Worm (Caenorhabditis elegans) whole organism, mixed stage, embryonic: ENCODE results near the gene bath-5.
"Not testable (repeated sequence)": the region's sequence is repeated elsewhere in the genome, so short reads cannot be mapped to it uniquely, and the experiment has no call there.

Source experiments
- M03D4.4 ChIP-seq: sonication (generic microtip); optimal IDR thresholded peaks from 2 replicates; lab custom pipeline; 2017; ENCODE audit warnings: mild to moderate bottlenecking, missing genetic modification characterization, missing compliant biosample characterization
- bed-3 ChIP-seq: fragments of 200-800 bp; sonication (Bioruptor generic); optimal IDR thresholded peaks from 3 replicates; lab custom pipeline; 2018; ENCODE audit warnings: mild to moderate bottlenecking, missing genetic modification characterization, moderate library complexity, missing compliant biosample characterization
- ceh-43 ChIP-seq: fragments of 200-800 bp; sonication (Bioruptor generic); optimal IDR thresholded peaks from 2 replicates; lab custom pipeline; 2018; ENCODE audit warnings: mild to moderate bottlenecking, missing genetic modification characterization, moderate library complexity, missing compliant biosample characterization
- ces-1 ChIP-seq: fragments of 150-350 bp; optimal IDR thresholded peaks from 2 replicates; lab custom pipeline; 2014; ENCODE audit warnings: missing biosample characterization, missing genetic modification reagents, missing genetic modification characterization
- cnd-1 ChIP-seq: fragments of 200-800 bp; sonication (Bioruptor generic); optimal IDR thresholded peaks from 2 replicates; lab custom pipeline; 2018; ENCODE audit warnings: mild to moderate bottlenecking, missing genetic modification characterization, missing compliant biosample characterization
- drap-1 ChIP-seq: fragments of 200-800 bp; sonication (Bioruptor generic); optimal IDR thresholded peaks from 3 replicates; lab custom pipeline; 2018; ENCODE audit warnings: mild to moderate bottlenecking, missing genetic modification characterization, missing compliant biosample characterization
- elt-1 ChIP-seq: sonication (generic microtip); optimal IDR thresholded peaks from 2 replicates; lab custom pipeline; 2017; ENCODE audit warnings: missing genetic modification characterization, mild to moderate bottlenecking, missing compliant biosample characterization, antibody characterized with exemption, moderate library complexity, borderline replicate concordance; ENCODE audit not compliant: insufficient read depth
- elt-3 ChIP-seq: fragments of 150-350 bp; optimal IDR thresholded peaks from 2 replicates; lab custom pipeline; 2014; ENCODE audit warnings: missing biosample characterization, missing genetic modification characterization
- flh-1 ChIP-seq: fragments of 200-800 bp; sonication (Bioruptor generic); optimal IDR thresholded peaks from 2 replicates; lab custom pipeline; 2018; ENCODE audit warnings: mild to moderate bottlenecking, missing genetic modification characterization, moderate library complexity, missing compliant biosample characterization
- ham-2 ChIP-seq: fragments of 200-800 bp; sonication (Bioruptor generic); optimal IDR thresholded peaks from 2 replicates; lab custom pipeline; 2018; ENCODE audit warnings: mild to moderate bottlenecking, missing genetic modification characterization, missing compliant biosample characterization
- hlh-1 ChIP-seq: fragments of 150-350 bp; optimal IDR thresholded peaks from 2 replicates; lab custom pipeline; 2014; ENCODE audit warnings: missing biosample characterization, missing genetic modification reagents, missing genetic modification characterization
- lin-13 ChIP-seq: fragments of 150-350 bp; optimal IDR thresholded peaks from 2 replicates; lab custom pipeline; 2014; ENCODE audit warnings: missing biosample characterization, missing genetic modification characterization
- lin-32 ChIP-seq: fragments of 200-800 bp; sonication (Bioruptor generic); optimal IDR thresholded peaks from 2 replicates; lab custom pipeline; 2018; ENCODE audit warnings: mild to moderate bottlenecking, missing genetic modification characterization, missing compliant biosample characterization
- lsy-2 ChIP-seq: fragments of 150-350 bp; optimal IDR thresholded peaks from 2 replicates; lab custom pipeline; 2014; ENCODE audit warnings: missing biosample characterization, missing genetic modification characterization
- mep-1 ChIP-seq: fragments of 150-350 bp; optimal IDR thresholded peaks from 2 replicates; lab custom pipeline; 2017; ENCODE audit warnings: missing biosample characterization, missing genetic modification reagents, missing genetic modification characterization, inconsistent platforms
- mls-2 ChIP-seq: sonication (generic microtip); optimal IDR thresholded peaks from 2 replicates; lab custom pipeline; 2016; ENCODE audit warnings: mild to moderate bottlenecking, missing genetic modification characterization, moderate library complexity, missing compliant biosample characterization
- nhr-12 ChIP-seq: fragments of 150-350 bp; optimal IDR thresholded peaks from 2 replicates; lab custom pipeline; 2014; ENCODE audit warnings: missing biosample characterization, missing genetic modification characterization
- nhr-237 ChIP-seq: fragments of 150-350 bp; optimal IDR thresholded peaks from 2 replicates; lab custom pipeline; 2014; ENCODE audit warnings: missing biosample characterization, missing genetic modification characterization
- nhr-76 ChIP-seq: sonication (generic microtip); optimal IDR thresholded peaks from 2 replicates; lab custom pipeline; 2017; ENCODE audit warnings: missing biosample characterization, missing genetic modification characterization
- pha-4 ChIP-seq: fragments of 150-350 bp; optimal IDR thresholded peaks from 2 replicates; lab custom pipeline; 2018; ENCODE audit warnings: missing biosample characterization, missing genetic modification reagents, missing genetic modification characterization
- sem-2 ChIP-seq: fragments of 200-800 bp; sonication (Bioruptor generic); optimal IDR thresholded peaks from 2 replicates; lab custom pipeline; 2018; ENCODE audit warnings: mild to moderate bottlenecking, missing genetic modification characterization, missing compliant biosample characterization
- snpc-4 ChIP-seq: fragments of 150-350 bp; optimal IDR thresholded peaks from 2 replicates; lab custom pipeline; 2014; ENCODE audit warnings: missing biosample characterization, missing genetic modification characterization
- tbx-8 ChIP-seq: fragments of 200-800 bp; sonication (Bioruptor generic); optimal IDR thresholded peaks from 2 replicates; lab custom pipeline; 2018; ENCODE audit warnings: mild to moderate bottlenecking, missing genetic modification characterization, moderate library complexity, missing compliant biosample characterization
- unc-120 ChIP-seq: sonication (generic microtip); optimal IDR thresholded peaks from 2 replicates; lab custom pipeline; 2017; ENCODE audit warnings: missing genetic modification characterization, missing compliant biosample characterization; ENCODE audit not compliant: poor library complexity, severe bottlenecking
- unc-39 ChIP-seq: fragments of 150-350 bp; optimal IDR thresholded peaks from 2 replicates; lab custom pipeline; 2014; ENCODE audit warnings: missing biosample characterization, missing genetic modification characterization
- unc-62 ChIP-seq: fragments of 150-350 bp; optimal IDR thresholded peaks from 2 replicates; lab custom pipeline; 2014; ENCODE audit warnings: missing biosample characterization, missing genetic modification reagents, missing genetic modification characterization
- zip-8 ChIP-seq: fragments of 150-350 bp; optimal IDR thresholded peaks from 2 replicates; lab custom pipeline; 2014; ENCODE audit warnings: missing biosample characterization, missing genetic modification characterization
- ztf-11 ChIP-seq: fragments of 150-350 bp; optimal IDR thresholded peaks from 2 replicates; lab custom pipeline; 2014; ENCODE audit warnings: missing biosample characterization, missing genetic modification characterization

Gene bath-5

ce11 chrII:2067451-2068021 is 35.8 kb upstream of the bath-5 start, which contains the start of gene F07E5.12:
Gene F07E5.12, plus strand, starts transcription at chrII:2067971.
- not testable (repeated sequence) for TF ChIP-seq nhr-237, nhr-12, elt-1 (tag; lab: Kevin White, UChicago)

ce11 chrII:2064497-2064896 is 32.7 kb upstream of the bath-5 start, which contains the start of gene fbxb-6:
Gene fbxb-6, plus strand, starts transcription at chrII:2064797.
- no peak for TF ChIP-seq ham-2
- TF ChIP-seq snpc-4 (tag; lab: Kevin White, UChicago): no peak
- no peak for TF ChIP-seq unc-39
- TF ChIP-seq unc-62 (GFP tag; lab: Kevin White, UChicago): no peak
- no peak for TF ChIP-seq zip-8 (tag; lab: Kevin White, UChicago)
- TF ChIP-seq pha-4 (tag; lab: Kevin White, UChicago): no peak
- no peak for TF ChIP-seq hlh-1 (tag; lab: Kevin White, UChicago)
- TF ChIP-seq ces-1 (GFP tag; lab: Kevin White, UChicago): no peak
- TF ChIP-seq mep-1 (tag; lab: Kevin White, UChicago): no peak
- TF ChIP-seq M03D4.4 (tag; lab: Kevin White, UChicago): no peak
- TF ChIP-seq ceh-43 (GFP tag; lab: Kevin White, UChicago): no peak
- TF ChIP-seq flh-1 (GFP tag; lab: Kevin White, UChicago): no peak
- TF ChIP-seq nhr-76: no peak
- no peak for TF ChIP-seq cnd-1 (tag; lab: Kevin White, UChicago)
- TF ChIP-seq, all 35 proteins: peak for 0

- TF ChIP-seq elt-3 (tag; lab: Kevin White, UChicago): no peak
Observed at ce11 chrII:2063989-2064388, 32.2 kb upstream of the bath-5 start, which contains the start of gene F07E5.13. Gene F07E5.13, minus strand, starts transcription at chrII:2064089.

- TF ChIP-seq bed-3 (GFP tag; lab: Kevin White, UChicago) (no peak), zip-8 (tag; lab: Kevin White, UChicago) (no peak), lsy-2 (peak; percentile 94), mep-1 (tag; lab: Kevin White, UChicago) (peak; percentile 37), ces-1 (GFP tag; lab: Kevin White, UChicago) (peak; percentile 41), lin-13 (tag; lab: Kevin White, UChicago) (peak; percentile 62), ceh-43 (GFP tag; lab: Kevin White, UChicago) (no peak), unc-120 (no peak)
Observed at ce11 chrII:2058985-2059384, 27.2 kb upstream of the bath-5 start, which contains the start of gene F07E5.5. Gene F07E5.5, minus strand, starts transcription at chrII:2059070.

- TF ChIP-seq ztf-11 (no peak), cnd-1 (tag; lab: Kevin White, UChicago) (peak; percentile 51)
Observed at ce11 chrII:2051372-2051771, 19.6 kb upstream of the bath-5 start, which contains the start of gene fbxb-35. Gene fbxb-35, plus strand, starts transcription at chrII:2051672.

- not testable (repeated sequence) for TF ChIP-seq elt-1 (tag; lab: Kevin White, UChicago); nhr-76; hlh-1 (tag; lab: Kevin White, UChicago)
Observed at ce11 chrII:2046556-2046955, 14.8 kb upstream of the bath-5 start, which contains the start of gene math-1. Gene math-1, minus strand, starts transcription at chrII:2046656.

- TF ChIP-seq lin-32: no peak
- TF ChIP-seq M03D4.4 (tag; lab: Kevin White, UChicago): no peak
- TF ChIP-seq nhr-237 (tag; lab: Kevin White, UChicago): no peak
- no peak for TF ChIP-seq elt-3 (tag; lab: Kevin White, UChicago)
- no peak for TF ChIP-seq flh-1 (GFP tag; lab: Kevin White, UChicago)
- TF ChIP-seq ces-1 (GFP tag; lab: Kevin White, UChicago): no peak
- no peak for TF ChIP-seq nhr-12 (tag; lab: Kevin White, UChicago)
- no peak for TF ChIP-seq drap-1 (GFP tag; lab: Kevin White, UChicago)
- no peak for TF ChIP-seq sem-2
- TF ChIP-seq pha-4 (tag; lab: Kevin White, UChicago): no peak
- TF ChIP-seq mls-2 (tag; lab: Kevin White, UChicago): no peak
- TF ChIP-seq tbx-8 (GFP tag; lab: Kevin White, UChicago): no peak
- TF ChIP-seq mep-1 (tag; lab: Kevin White, UChicago): no peak
- TF ChIP-seq, all 35 proteins: peak for 0
Observed at ce11 chrII:2045505-2045904, 13.8 kb upstream of the bath-5 start, which contains the start of gene bath-24. Gene bath-24, minus strand, starts transcription at chrII:2045605.
